Worm (Caenorhabditis elegans): Measurements from ENCODE around the gene F07H5.10.

F07H5.10 gene

ce11 chrII:8808482-8808881, at the start of gene F07H5.10:
TSS of gene F07H5.10 (minus strand) at chrII:8808582.
- TF ChIP-seq blmp-1 (tag; optimal IDR thresholded peaks at IDR 0.05) (no peak), unc-30 (tag; optimal IDR thresholded peaks at IDR 0.05) (no peak), efl-1 (optimal IDR thresholded peaks at IDR 0.05) (no peak), efl-1 (GFP tag; optimal IDR thresholded peaks at IDR 0.05 in 1 of 2) (no peak), vab-15 (tag; optimal IDR thresholded peaks at IDR 0.05) (no peak), sox-4 (tag; optimal IDR thresholded peaks at IDR 0.05) (no peak), rnt-1 (tag; optimal IDR thresholded peaks at IDR 0.05) (no peak)

ce11 chrII:8857074-8857473, 48.7 kb upstream of the F07H5.10 start:
- TF ChIP-seq fkh-10 (GFP tag; optimal IDR thresholded peaks at IDR 0.05) (no peak), xbp-1 (tag; optimal IDR thresholded peaks at IDR 0.05) (no peak), snpc-4 (tag; optimal IDR thresholded peaks at IDR 0.05) (no peak), ceh-82 (tag; optimal IDR thresholded peaks at IDR 0.05) (no peak), fkh-4 (tag; optimal IDR thresholded peaks at IDR 0.05; ENCODE audit: borderline replicate concordance) (no peak), egl-13 (tag; optimal IDR thresholded peaks at IDR 0.05) (no peak), sptf-1 (tag; optimal IDR thresholded peaks at IDR 0.05) (no peak), nhr-28 (tag; optimal IDR thresholded peaks at IDR 0.05) (no peak)

- TF ChIP-seq unc-98 (GFP tag; IDR thresholded peaks at IDR 0.05) (no peak), ceh-8 (GFP tag; optimal IDR thresholded peaks at IDR 0.05) (no peak), blmp-1 (tag; optimal IDR thresholded peaks at IDR 0.05) (peak; percentile 96), alr-1 (tag; optimal IDR thresholded peaks at IDR 0.05; ENCODE audit: borderline replicate concordance) (no peak)
Observed at ce11 chrII:8856524-8856923, 48.1 kb upstream of the F07H5.10 start.

ce11 chrII:8854874-8855273, 46.5 kb upstream of the F07H5.10 start:
- TF ChIP-seq lin-14 (GFP tag; optimal IDR thresholded peaks at IDR 0.05) (peak; percentile 9), egl-13 (tag; optimal IDR thresholded peaks at IDR 0.05) (no peak), pax-3 (tag; optimal IDR thresholded peaks at IDR 0.05) (no peak), nhr-11 (tag; optimal IDR thresholded peaks at IDR 0.05) (no peak), blmp-1 (tag; optimal IDR thresholded peaks at IDR 0.05) (peak; percentile 63)

ce11 chrII:8853960-8854359, 45.6 kb upstream of the F07H5.10 start:
- TF ChIP-seq mef-2 (tag; optimal IDR thresholded peaks at IDR 0.05) (no peak), nhr-85 (tag) (peak; percentile 65), mdl-1 (tag; optimal IDR thresholded peaks at IDR 0.05) (no peak), blmp-1 (tag; optimal IDR thresholded peaks at IDR 0.05) (peak; percentile 71), grh-1 (GFP tag; IDR thresholded peaks at IDR 0.05) (peak; percentile 58), efl-1 (optimal IDR thresholded peaks at IDR 0.05) (no peak), efl-1 (GFP tag; optimal IDR thresholded peaks at IDR 0.05 in 1 of 2) (peak in 1 of 2 experiments; percentile 16), jun-1 (tag; optimal IDR thresholded peaks at IDR 0.05) (peak; percentile 25)

- TF ChIP-seq elt-3 (tag; optimal IDR thresholded peaks at IDR 0.05) (no peak), unc-62 (GFP tag; optimal IDR thresholded peaks at IDR 0.05) (no peak), unc-130 (tag; optimal IDR thresholded peaks at IDR 0.05) (no peak), nhr-85 (tag) (peak; percentile 64), aly-2 (tag; optimal IDR thresholded peaks at IDR 0.05) (no peak), fos-1 (tag; optimal IDR thresholded peaks at IDR 0.05) (no peak)
Observed at ce11 chrII:8853238-8853637, 44.9 kb upstream of the F07H5.10 start.

- no peak for TF ChIP-seq skn-1 (tag; optimal IDR thresholded peaks at IDR 0.05)
- no peak for TF ChIP-seq unc-30 (tag; optimal IDR thresholded peaks at IDR 0.05)
- peak; percentile 18 for TF ChIP-seq snu-23 (GFP tag; optimal IDR thresholded peaks at IDR 0.05)
- TF ChIP-seq ztf-4 (tag; optimal IDR thresholded peaks at IDR 0.05), result no peak
- TF ChIP-seq mef-2 (tag; optimal IDR thresholded peaks at IDR 0.05), result no peak
- TF ChIP-seq unc-130 (tag; optimal IDR thresholded peaks at IDR 0.05), result no peak
- TF ChIP-seq fkh-10 (GFP tag; optimal IDR thresholded peaks at IDR 0.05), result no peak
- TF ChIP-seq hlh-17 (GFP tag; optimal IDR thresholded peaks at IDR 0.05; ENCODE audit: borderline replicate concordance), result no peak
- TF ChIP-seq ceh-8 (GFP tag; optimal IDR thresholded peaks at IDR 0.05), result no peak
- TF ChIP-seq unc-62 (GFP tag; optimal IDR thresholded peaks at IDR 0.05), result no peak
- no peak for TF ChIP-seq nhr-20 (tag; optimal IDR thresholded peaks at IDR 0.05)
- TF ChIP-seq unc-98 (GFP tag; IDR thresholded peaks at IDR 0.05), result no peak
- TF ChIP-seq lin-14 (GFP tag; optimal IDR thresholded peaks at IDR 0.05), result peak; percentile 56
- no peak for TF ChIP-seq nhr-90 (tag; optimal IDR thresholded peaks at IDR 0.05; ENCODE audit: poor library complexity)
- no peak for TF ChIP-seq lsy-2 (tag; optimal IDR thresholded peaks at IDR 0.05)
- TF ChIP-seq nhr-28 (tag; optimal IDR thresholded peaks at IDR 0.05), result no peak
- TF ChIP-seq fkh-8 (tag; optimal IDR thresholded peaks at IDR 0.05), result no peak
- TF ChIP-seq nhr-77 (tag; optimal IDR thresholded peaks at IDR 0.05), result no peak
- no peak for TF ChIP-seq nhr-12 (tag; optimal IDR thresholded peaks at IDR 0.05)
Observed at ce11 chrII:8851996-8852587, 43.7 kb upstream of the F07H5.10 start, which contains the start of gene oac-46. TSS of gene oac-46 (minus strand) at chrII:8852096.
